Fruit fly (Drosophila melanogaster): Measurements from ENCODE around the gene pxb.

DNA sequence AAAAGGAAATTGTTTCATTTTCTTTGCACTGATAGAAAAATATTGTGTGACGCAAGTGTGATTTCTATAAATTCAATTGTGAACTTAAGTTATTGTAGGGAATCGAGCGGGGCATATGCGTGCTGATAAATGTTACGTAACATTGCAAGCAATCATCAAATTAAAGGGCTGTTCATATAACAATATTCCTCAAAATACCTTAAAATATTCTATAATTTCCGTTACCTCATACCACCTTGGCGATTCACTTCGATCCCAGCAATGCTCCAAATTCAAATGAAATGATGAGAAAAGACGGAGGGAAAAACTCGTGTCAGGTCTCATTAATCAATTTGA lies 11.1 kb downstream of the pxb start:
- TF ChIP-seq CG8301 (tag; optimal IDR thresholded peaks at IDR 0.05), result no peak
- TF ChIP-seq EcR (GFP tag; optimal IDR thresholded peaks at IDR 0.05), result no peak
- TF ChIP-seq fd96Ca (GFP tag; IDR thresholded peaks at IDR 0.05), result no peak
- no peak for TF ChIP-seq Snoo (tag; optimal IDR thresholded peaks at IDR 0.05)
- TF ChIP-seq CG14655 (GFP tag; optimal IDR thresholded peaks at IDR 0.05), result no peak
- TF ChIP-seq CG4496 (GFP tag; IDR thresholded peaks at IDR 0.05), result no peak
- TF ChIP-seq Pif1A (GFP tag; optimal IDR thresholded peaks at IDR 0.05), result no peak
- TF ChIP-seq CG13204 (GFP tag; optimal IDR thresholded peaks at IDR 0.05), result no peak
- TF ChIP-seq CG32121 (GFP tag; IDR thresholded peaks at IDR 0.05), result no peak

Data from whole organism, pupa.